Worm (Caenorhabditis elegans) whole organism, young adult: ENCODE results near the gene slc-17.7.

ENCODE experiments used
- B0035.1 ChIP-seq: sonication (generic microtip); optimal IDR thresholded peaks from 2 replicates; lab custom pipeline; 2016; ENCODE audit warnings: missing genetic modification characterization, mild to moderate bottlenecking, missing compliant biosample characterization, missing genotype, missing genetic modification reagents
- F23B12.7 ChIP-seq: sonication (generic microtip); optimal IDR thresholded peaks from 2 replicates; lab custom pipeline; 2017; ENCODE audit warnings: missing genetic modification characterization, mild to moderate bottlenecking, missing compliant biosample characterization, antibody characterized with exemption, moderate library complexity; ENCODE audit not compliant: insufficient read depth
- F33H1.4 ChIP-seq: fragments of 200-800 bp; sonication (Bioruptor generic); IDR thresholded peaks from 2 replicates; pipeline ENCODE4 v1.3.6; 2022; ENCODE audit warnings: missing genetic modification reagents, missing genetic modification characterization, missing compliant biosample characterization
- F37B4.10 ChIP-seq: fragments of 200-800 bp; sonication (Bioruptor generic); IDR thresholded peaks from 2 replicates; pipeline ENCODE4 v1.3.6; 2022; ENCODE audit warnings: missing genetic modification characterization, missing compliant biosample characterization
- F49E8.2 ChIP-seq: sonication (generic microtip); optimal IDR thresholded peaks from 3 replicates; lab custom pipeline; 2017; ENCODE audit warnings: missing genetic modification characterization, mild to moderate bottlenecking, missing compliant biosample characterization, antibody characterized with exemption, moderate library complexity; ENCODE audit not compliant: insufficient read depth
- K11D2.4 ChIP-seq: fragments of 200-800 bp; sonication (Bioruptor generic); IDR thresholded peaks from 2 replicates; pipeline ENCODE4 v1.3.6; 2022; ENCODE audit warnings: missing genetic modification reagents, missing genetic modification characterization, missing compliant biosample characterization
- K12H6.12 ChIP-seq: fragments of 200-800 bp; sonication (Bioruptor generic); optimal IDR thresholded peaks from 2 replicates; lab custom pipeline; 2018; ENCODE audit warnings: mild to moderate bottlenecking, missing genetic modification characterization, missing compliant biosample characterization
- aptf-2 ChIP-seq: fragments of 200-800 bp; sonication (Bioruptor generic); conservative IDR thresholded peaks from 2 replicates; pipeline ENCODE4 v1.3.6; 2022; ENCODE audit warnings: missing genetic modification reagents, missing genetic modification characterization, missing compliant biosample characterization
- atf-7 ChIP-seq: sonication (generic microtip); optimal IDR thresholded peaks from 2 replicates; lab custom pipeline; 2017; ENCODE audit warnings: mild to moderate bottlenecking, missing genetic modification characterization, missing compliant biosample characterization
- bed-2 ChIP-seq: fragments of 200-800 bp; sonication (Bioruptor generic); IDR thresholded peaks from 2 replicates; pipeline ENCODE4 v1.3.6; 2022; ENCODE audit warnings: missing genetic modification reagents, missing genetic modification characterization, missing compliant biosample characterization
- cebp-2 ChIP-seq: fragments of 200-800 bp; sonication (Bioruptor generic); IDR thresholded peaks from 2 replicates; pipeline ENCODE4 v1.3.6; 2022; ENCODE audit warnings: missing genetic modification characterization, missing compliant biosample characterization
- dox-1 ChIP-seq: fragments of 200-800 bp; sonication (Bioruptor generic); IDR thresholded peaks from 2 replicates; pipeline ENCODE4 v1.3.6; 2022; ENCODE audit warnings: missing genetic modification reagents, missing genetic modification characterization, missing compliant biosample characterization
- dpl-1 ChIP-seq: fragments of 150-350 bp; optimal IDR thresholded peaks from 2 replicates; lab custom pipeline; 2014; ENCODE audit warnings: missing biosample characterization, missing genetic modification reagents, missing genetic modification characterization
- efl-1 ChIP-seq: fragments of 150-350 bp; optimal IDR thresholded peaks from 2 replicates; lab custom pipeline; 2014; ENCODE audit warnings: missing biosample characterization, missing genetic modification reagents, missing genetic modification characterization
- egl-44 ChIP-seq: fragments of 200-800 bp; sonication (Bioruptor generic); IDR thresholded peaks from 2 replicates; pipeline ENCODE4 v1.3.6; 2022; ENCODE audit warnings: missing genetic modification reagents, missing genetic modification characterization, missing compliant biosample characterization
- hmg-1.2 ChIP-seq: fragments of 200-800 bp; sonication (Bioruptor generic); IDR thresholded peaks from 2 replicates; pipeline ENCODE4 v1.3.6; 2022; ENCODE audit warnings: missing genetic modification reagents, missing genetic modification characterization, missing compliant biosample characterization
- let-526 ChIP-seq: fragments of 200-800 bp; sonication (Bioruptor generic); IDR thresholded peaks from 2 replicates; pipeline ENCODE4 v1.3.6; 2022; ENCODE audit warnings: missing genetic modification reagents, missing genetic modification characterization, missing compliant biosample characterization
- lin-26 ChIP-seq: fragments of 200-800 bp; sonication (Bioruptor generic); IDR thresholded peaks from 2 replicates; pipeline ENCODE4 v1.3.6; 2022; ENCODE audit warnings: missing genetic modification reagents, missing genetic modification characterization, missing compliant biosample characterization
- lin-54 ChIP-seq: fragments of 200-800 bp; sonication (Bioruptor generic); optimal IDR thresholded peaks from 2 replicates; lab custom pipeline; 2018; ENCODE audit warnings: mild to moderate bottlenecking, missing genetic modification characterization, missing compliant biosample characterization
- lsl-1 ChIP-seq: fragments of 200-800 bp; sonication (Bioruptor generic); optimal IDR thresholded peaks from 2 replicates; lab custom pipeline; 2018; ENCODE audit warnings: mild to moderate bottlenecking, missing genetic modification characterization, moderate library complexity, missing compliant biosample characterization
- mcd-1 ChIP-seq: fragments of 200-800 bp; sonication (Bioruptor generic); IDR thresholded peaks from 2 replicates; pipeline ENCODE4 v1.3.6; 2022; ENCODE audit warnings: missing genetic modification reagents, missing genetic modification characterization, missing compliant biosample characterization
- nfya-2 ChIP-seq: fragments of 200-800 bp; sonication (Bioruptor generic); IDR thresholded peaks from 2 replicates; pipeline ENCODE4 v1.3.6; 2022; ENCODE audit warnings: missing genetic modification reagents, missing genetic modification characterization, missing compliant biosample characterization
- nhr-90 ChIP-seq: sonication (generic microtip); optimal IDR thresholded peaks from 2 replicates; lab custom pipeline; 2016; ENCODE audit warnings: missing genotype, mild to moderate bottlenecking, missing genetic modification characterization, missing compliant biosample characterization
- rec-8 ChIP-seq, 2 experiments: sonication (generic microtip); optimal IDR thresholded peaks; 2 replicates each; lab custom pipeline; 2016; ENCODE audit warnings: mild to moderate bottlenecking in 2 of 2, missing genetic modification characterization in 2 of 2, missing genetic modification reagents in 2 of 2, missing genotype in 2 of 2, missing biosample characterization in 1 of 2, missing compliant biosample characterization in 1 of 2, moderate library complexity in 1 of 2
- sdz-38 ChIP-seq: sonication (generic microtip); optimal IDR thresholded peaks from 2 replicates; lab custom pipeline; 2016; ENCODE audit warnings: missing genotype, missing genetic modification characterization, missing compliant biosample characterization
- snpc-1.1 ChIP-seq: sonication (generic microtip); optimal IDR thresholded peaks from 2 replicates; lab custom pipeline; 2017; ENCODE audit warnings: missing genetic modification characterization, mild to moderate bottlenecking, missing compliant biosample characterization, antibody characterized with exemption, moderate library complexity, missing genotype, missing genetic modification reagents; ENCODE audit not compliant: insufficient read depth
- snpc-1.3 ChIP-seq: sonication (generic microtip); optimal IDR thresholded peaks from 2 replicates; lab custom pipeline; 2017; ENCODE audit warnings: missing genetic modification characterization, mild to moderate bottlenecking, missing compliant biosample characterization, antibody characterized with exemption, moderate library complexity, missing genotype, missing genetic modification reagents; ENCODE audit not compliant: insufficient read depth
- snpc-4 ChIP-seq, 5 experiments: fragments of 150-350 bp in 1 of 5; sonication (generic microtip) in 4 of 5; optimal IDR thresholded peaks; 2 replicates each; lab custom pipeline; 2014 to 2018; ENCODE audit warnings: missing genetic modification characterization in 5 of 5, missing biosample characterization in 3 of 5, antibody characterized with exemption in 2 of 5, mild to moderate bottlenecking in 2 of 5, missing compliant biosample characterization in 2 of 5, missing genotype in 2 of 5, moderate library complexity in 2 of 5, missing genetic modification reagents in 1 of 5
- tbp1 ChIP-seq: fragments of 200-800 bp; sonication (Bioruptor generic); optimal IDR thresholded peaks from 2 replicates; lab custom pipeline; 2018; ENCODE audit warnings: mild to moderate bottlenecking, missing genetic modification characterization, missing compliant biosample characterization
- zfh-2 ChIP-seq: fragments of 200-800 bp; sonication (Bioruptor generic); conservative IDR thresholded peaks from 2 replicates; pipeline ENCODE4 v1.3.6; 2022; ENCODE audit warnings: missing genetic modification reagents, missing genetic modification characterization, missing compliant biosample characterization
- ztf-18 ChIP-seq: sonication (generic microtip); optimal IDR thresholded peaks from 2 replicates; lab custom pipeline; 2016; ENCODE audit warnings: missing genotype, mild to moderate bottlenecking, missing genetic modification characterization, missing compliant biosample characterization
- ztf-28 ChIP-seq: fragments of 200-800 bp; sonication (Bioruptor generic); IDR thresholded peaks from 2 replicates; pipeline ENCODE4 v1.3.6; 2022; ENCODE audit warnings: missing genetic modification reagents, missing genetic modification characterization, missing compliant biosample characterization

Gene slc-17.7

ce11 chrV:9224377-9224776 lies 41.9 kb downstream of the slc-17.7 start:
- no peak for TF ChIP-seq K12H6.12
- no peak for TF ChIP-seq let-526 (GFP tag; lab: Robert Waterston, UW)
- TF ChIP-seq nfya-2 (GFP tag; lab: Robert Waterston, UW): no peak
- TF ChIP-seq F23B12.7 (tag; lab: Kevin White, UChicago): no peak
- TF ChIP-seq F37B4.10 (GFP tag; lab: Robert Waterston, UW): no peak
- TF ChIP-seq mcd-1: no peak
- no peak for TF ChIP-seq bed-2 (GFP tag; lab: Robert Waterston, UW)

ce11 chrV:9222819-9223218 lies 43.5 kb downstream of the slc-17.7 start:
- TF ChIP-seq zfh-2 (peak; percentile 78), atf-7 (no peak)

ce11 chrV:9221566-9221965 lies 44.7 kb downstream of the slc-17.7 start, which contains the start of gene grd-6:
TSS of gene grd-6 (plus strand) at chrV:9221866.
- no peak for TF ChIP-seq F33H1.4 (GFP tag; lab: Robert Waterston, UW)
- TF ChIP-seq, all 124 proteins: peak for 0

ce11 chrV:9220444-9220843 lies 45.9 kb downstream of the slc-17.7 start:
- peak; percentile 25 for TF ChIP-seq lsl-1 (GFP tag; lab: Kevin White, UChicago)
- TF ChIP-seq ztf-18 (tag; lab: Kevin White, UChicago): peak; percentile 50
- no peak for TF ChIP-seq sdz-38 (tag; lab: Kevin White, UChicago)
- TF ChIP-seq nfya-2 (GFP tag; lab: Robert Waterston, UW): no peak
- peak; percentile 21 for TF ChIP-seq F49E8.2 (tag; lab: Kevin White, UChicago)
- peak; percentile 73 for TF ChIP-seq lin-54 (GFP tag; lab: Kevin White, UChicago)
- TF ChIP-seq snpc-1.3 (tag; lab: Kevin White, UChicago): peak; percentile 9
- peak; percentile 82 for TF ChIP-seq F23B12.7 (tag; lab: Kevin White, UChicago)
- no peak for TF ChIP-seq B0035.1 (tag; lab: Kevin White, UChicago)
- peak; percentile 88 for TF ChIP-seq mcd-1
- no peak for TF ChIP-seq snpc-1.1
- no peak for TF ChIP-seq K11D2.4 (GFP tag; lab: Robert Waterston, UW)
- TF ChIP-seq tbp1 (GFP tag; lab: Kevin White, UChicago): peak; percentile 4
- peak; percentile 57 for TF ChIP-seq efl-1 (GFP tag; lab: Kevin White, UChicago)
- no peak for TF ChIP-seq lin-26
- TF ChIP-seq hmg-1.2 (GFP tag; lab: Robert Waterston, UW): peak; percentile 67; the same call in 1 of the 2 replicates
- no peak for TF ChIP-seq snpc-4 (GFP tag; optimal IDR thresholded peaks at IDR 0.05; lab: Kevin White, UChicago)
- TF ChIP-seq snpc-4 (tag; optimal IDR thresholded peaks at IDR 0.05; lab: Kevin White, UChicago): peak in 1 of 4 experiments; percentile 7
- no peak for TF ChIP-seq ztf-28 (GFP tag; lab: Robert Waterston, UW)
- peak; percentile 49 for TF ChIP-seq dpl-1 (GFP tag; lab: Kevin White, UChicago)
- TF ChIP-seq aptf-2 (GFP tag; lab: Robert Waterston, UW): no peak
- TF ChIP-seq dox-1 (GFP tag; lab: Robert Waterston, UW): no peak; the same call in 1 of the 2 replicates
- no peak for TF ChIP-seq cebp-2
- TF ChIP-seq egl-44 (GFP tag; lab: Robert Waterston, UW): no peak
- no peak for TF ChIP-seq nhr-90
- TF ChIP-seq rec-8 (tag; optimal IDR thresholded peaks at IDR 0.05; lab: Kevin White, UChicago): no peak
